Worm (Caenorhabditis elegans) whole organism, midembryonic: Measurements from ENCODE around the gene C04A11.5.
A peak's percentile ranks its signal among the peaks of the same experiment; 100 is the strongest.

Experiments used
- T22C8.4 ChIP-seq: fragments of 200-800 bp; sonication (Bioruptor generic); IDR thresholded peaks from 2 replicates; pipeline ENCODE4 v1.3.6; 2022; ENCODE audit warnings: missing genetic modification characterization, missing compliant biosample characterization
- cog-1 ChIP-seq: sonication (generic microtip); optimal IDR thresholded peaks from 2 replicates; lab custom pipeline; 2016; ENCODE audit warnings: missing genetic modification characterization, missing compliant biosample characterization
- flt-1 ChIP-seq: fragments of 200-800 bp; sonication (Bioruptor generic); IDR thresholded peaks from 2 replicates; pipeline ENCODE4 v1.3.6; 2022; ENCODE audit warnings: missing genetic modification characterization, missing compliant biosample characterization
- klf-2 ChIP-seq: fragments of 200-800 bp; sonication (Bioruptor generic); conservative IDR thresholded peaks from 2 replicates; pipeline ENCODE4 v1.3.6; 2022; ENCODE audit warnings: missing genetic modification reagents, missing genetic modification characterization, missing compliant biosample characterization
- med-1 ChIP-seq: sonication (generic microtip); optimal IDR thresholded peaks from 2 replicates; lab custom pipeline; 2017; ENCODE audit warnings: missing genetic modification characterization, mild to moderate bottlenecking, missing compliant biosample characterization, antibody characterized with exemption, missing genetic modification reagents; ENCODE audit not compliant: insufficient read depth
- ref-1 ChIP-seq: fragments of 200-800 bp; sonication (Bioruptor generic); conservative IDR thresholded peaks from 2 replicates; pipeline ENCODE4 v1.3.6; 2022; ENCODE audit warnings: missing genetic modification reagents, missing genetic modification characterization, missing compliant biosample characterization
- tab-1 ChIP-seq: fragments of 200-800 bp; sonication (Bioruptor generic); IDR thresholded peaks from 2 replicates; pipeline ENCODE4 v1.3.6; 2022; ENCODE audit warnings: missing genetic modification characterization, missing compliant biosample characterization
- ztf-23 ChIP-seq: fragments of 200-800 bp; sonication (Bioruptor generic); IDR thresholded peaks from 2 replicates; pipeline ENCODE4 v1.3.6; 2022; ENCODE audit warnings: missing genetic modification reagents, missing genetic modification characterization, missing compliant biosample characterization
- ztf-29 ChIP-seq: fragments of 200-800 bp; sonication (Bioruptor generic); IDR thresholded peaks from 2 replicates; pipeline ENCODE4 v1.3.6; 2022; ENCODE audit warnings: missing genetic modification reagents, missing genetic modification characterization, missing compliant biosample characterization

Gene C04A11.5

DNA sequence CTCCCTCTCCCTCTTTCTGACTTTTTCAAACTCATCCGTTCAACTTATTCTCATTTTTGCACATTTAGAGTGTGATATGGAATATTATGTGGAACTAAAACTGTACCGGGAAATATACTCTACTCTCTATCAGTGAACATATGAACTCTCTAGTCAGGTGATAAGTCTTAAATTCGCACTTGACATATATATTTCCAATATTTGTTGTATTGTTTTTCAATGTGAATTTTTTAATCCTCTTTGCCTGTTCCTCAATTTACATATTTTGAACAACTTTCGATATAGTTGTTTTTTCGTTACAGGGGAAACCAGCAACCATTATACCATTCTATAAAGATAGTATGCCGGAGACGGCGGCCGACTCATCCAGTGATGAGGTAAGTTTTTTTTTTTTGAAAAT lies 4.2 kb upstream of the C04A11.5 start, which contains the start of gene C04A11.1:
TSS of gene C04A11.1 (plus strand) at position 301 of the 400 bp plus-strand sequence.
- TF ChIP-seq T22C8.4 (GFP tag; lab: Robert Waterston, UW) (no peak), ztf-29 (GFP tag; lab: Robert Waterston, UW) (no peak), klf-2 (GFP tag; lab: Robert Waterston, UW) (no peak)

- TF ChIP-seq ztf-23 (GFP tag; lab: Robert Waterston, UW): peak; percentile 98
- peak; percentile 99 for TF ChIP-seq klf-2 (GFP tag; lab: Robert Waterston, UW)
- TF ChIP-seq T22C8.4 (GFP tag; lab: Robert Waterston, UW): peak; percentile 99
- TF ChIP-seq cog-1: peak; percentile 98
- TF ChIP-seq ref-1 (GFP tag; lab: Robert Waterston, UW): peak; percentile 98
- TF ChIP-seq flt-1: peak; percentile 99
- TF ChIP-seq med-1 (GFP tag; lab: Kevin White, UChicago): peak; percentile 86
- peak; percentile 99 for TF ChIP-seq ztf-29 (GFP tag; lab: Robert Waterston, UW)
- TF ChIP-seq tab-1 (GFP tag; lab: Robert Waterston, UW): peak; percentile 100
Measured at ce11 chrX:13665447-13665846, 1.1 kb downstream of the C04A11.5 start.

DNA sequence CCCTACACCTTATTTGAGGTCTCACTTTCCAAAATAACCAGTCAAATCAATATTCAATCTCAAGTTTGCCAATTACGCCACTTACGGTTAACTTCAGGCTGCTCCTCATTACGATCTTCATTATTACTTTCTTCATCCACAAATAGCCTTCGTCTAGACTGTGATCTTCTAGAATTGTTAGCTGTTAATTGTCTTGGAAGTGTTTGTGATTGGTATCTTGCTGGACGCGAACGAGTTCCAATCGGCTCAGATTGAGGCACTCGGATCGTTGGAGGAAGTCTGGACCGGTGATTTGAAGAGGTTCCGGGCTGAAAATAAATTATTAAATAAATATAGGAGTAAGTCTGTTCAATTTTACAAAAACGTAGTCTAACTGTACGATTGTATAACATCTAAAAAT lies 2.5 kb downstream of the C04A11.5 start:
- no peak for TF ChIP-seq klf-2 (GFP tag; lab: Robert Waterston, UW)
- TF ChIP-seq ref-1 (GFP tag; lab: Robert Waterston, UW): no peak
- no peak for TF ChIP-seq tab-1 (GFP tag; lab: Robert Waterston, UW)
- TF ChIP-seq ztf-23 (GFP tag; lab: Robert Waterston, UW): no peak
- TF ChIP-seq med-1 (GFP tag; lab: Kevin White, UChicago): no peak
- no peak for TF ChIP-seq flt-1
- TF ChIP-seq T22C8.4 (GFP tag; lab: Robert Waterston, UW): no peak
- no peak for TF ChIP-seq cog-1
- no peak for TF ChIP-seq ztf-29 (GFP tag; lab: Robert Waterston, UW)

ce11 chrX:13668728-13669127 lies 4.3 kb downstream of the C04A11.5 start, which contains the start of gene C04A11.2:
C04A11.2 (minus strand) TSS chrX:13668828.
- no peak for TF ChIP-seq T22C8.4 (GFP tag; lab: Robert Waterston, UW)

DNA sequence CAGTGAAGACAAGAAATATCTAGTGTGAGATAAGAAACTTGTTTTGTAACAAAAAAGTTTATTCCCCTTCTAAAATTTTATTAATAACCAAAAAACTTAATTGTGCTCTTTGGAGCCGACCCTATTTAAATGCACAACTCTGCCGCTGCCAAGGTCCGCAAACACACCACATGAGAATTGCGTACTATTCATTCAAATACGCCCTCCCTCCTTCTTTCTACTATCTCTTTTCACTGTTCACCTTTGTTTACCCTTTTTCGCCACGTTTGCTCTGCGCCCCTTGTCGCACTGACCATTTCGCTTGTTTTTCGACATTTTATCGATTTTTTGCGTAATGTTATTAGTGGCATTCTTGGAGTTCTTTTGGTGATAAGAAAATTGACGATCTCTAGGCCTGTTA lies 5.3 kb downstream of the C04A11.5 start:
- TF ChIP-seq med-1 (GFP tag; lab: Kevin White, UChicago) (no peak), ztf-23 (GFP tag; lab: Robert Waterston, UW) (no peak), cog-1 (peak; percentile 9), T22C8.4 (GFP tag; lab: Robert Waterston, UW) (peak; percentile 61), flt-1 (0 out of 2 replicates have a peak, but pooled peaks have one; percentile 46)

DNA sequence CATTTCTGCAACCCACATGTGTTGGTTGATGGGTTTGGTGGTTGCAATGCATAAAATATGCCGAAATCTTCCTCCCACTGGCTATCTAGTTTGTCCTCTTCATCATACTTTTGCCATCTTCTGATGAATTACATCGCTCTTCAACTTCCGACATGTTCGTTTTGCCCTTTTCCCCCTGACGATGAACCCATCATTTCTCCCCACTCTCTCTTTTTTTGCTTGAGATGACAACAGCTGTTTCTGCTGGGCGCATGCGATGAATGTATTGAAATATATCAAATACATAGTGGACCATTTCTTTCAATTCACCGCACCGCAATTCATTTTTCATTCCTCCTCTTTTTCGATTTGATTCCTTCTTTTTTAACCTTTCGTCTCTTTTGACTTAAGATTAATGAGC lies 6.6 kb downstream of the C04A11.5 start:
- TF ChIP-seq tab-1 (GFP tag; lab: Robert Waterston, UW) (no peak), T22C8.4 (GFP tag; lab: Robert Waterston, UW) (no peak), med-1 (GFP tag; lab: Kevin White, UChicago) (no peak), ztf-23 (GFP tag; lab: Robert Waterston, UW) (no peak), klf-2 (GFP tag; lab: Robert Waterston, UW) (no peak), cog-1 (no peak), ztf-29 (GFP tag; lab: Robert Waterston, UW) (no peak)

ce11 chrX:13672622-13673021 lies 8.2 kb downstream of the C04A11.5 start:
- TF ChIP-seq med-1 (GFP tag; lab: Kevin White, UChicago): no peak
- no peak for TF ChIP-seq T22C8.4 (GFP tag; lab: Robert Waterston, UW)
- TF ChIP-seq ztf-23 (GFP tag; lab: Robert Waterston, UW): no peak
- TF ChIP-seq ztf-29 (GFP tag; lab: Robert Waterston, UW): no peak
- no peak for TF ChIP-seq klf-2 (GFP tag; lab: Robert Waterston, UW)
- TF ChIP-seq flt-1: no peak
- TF ChIP-seq cog-1: no peak
- no peak for TF ChIP-seq tab-1 (GFP tag; lab: Robert Waterston, UW)
- no peak for TF ChIP-seq ref-1 (GFP tag; lab: Robert Waterston, UW)

- TF ChIP-seq klf-2 (GFP tag; lab: Robert Waterston, UW): no peak
- TF ChIP-seq flt-1: 0 out of 2 replicates have a peak, but pooled peaks have one; percentile 7
Measured at ce11 chrX:13675444-13675843, 11.1 kb downstream of the C04A11.5 start.

DNA sequence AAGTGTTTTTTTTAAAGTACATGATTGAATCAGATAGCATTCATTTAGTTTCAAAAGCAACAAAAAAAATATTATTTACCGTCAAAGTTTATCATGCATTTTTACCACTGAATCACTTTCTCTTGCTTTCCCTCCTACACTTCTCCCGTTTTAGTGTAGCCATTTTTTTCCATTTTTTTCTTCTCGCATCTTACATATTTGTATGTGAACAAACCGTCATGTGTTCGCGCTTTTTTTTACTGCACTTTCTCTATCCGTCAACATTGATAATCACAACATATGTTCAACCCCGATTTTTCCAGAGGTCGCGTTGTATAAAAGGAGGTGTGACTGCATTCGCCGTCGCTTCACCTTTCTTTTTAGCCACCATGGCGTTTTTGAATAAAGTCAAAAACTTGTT lies 12.5 kb downstream of the C04A11.5 start, which contains the start of gene gck-4:
TSS of gene gck-4 (plus strand) at position 301 of the 400 bp plus-strand sequence.
- no peak for TF ChIP-seq klf-2 (GFP tag; lab: Robert Waterston, UW)
- no peak for TF ChIP-seq ztf-29 (GFP tag; lab: Robert Waterston, UW)
- TF ChIP-seq med-1 (GFP tag; lab: Kevin White, UChicago): no peak
- TF ChIP-seq cog-1: no peak
- TF ChIP-seq tab-1 (GFP tag; lab: Robert Waterston, UW): no peak
- TF ChIP-seq flt-1: no peak
- no peak for TF ChIP-seq T22C8.4 (GFP tag; lab: Robert Waterston, UW)
- no peak for TF ChIP-seq ztf-23 (GFP tag; lab: Robert Waterston, UW)
- no peak for TF ChIP-seq ref-1 (GFP tag; lab: Robert Waterston, UW)

ce11 chrX:13685725-13686124 lies 21.3 kb downstream of the C04A11.5 start:
- no peak for TF ChIP-seq ref-1 (GFP tag; lab: Robert Waterston, UW)
- no peak for TF ChIP-seq flt-1
- TF ChIP-seq cog-1: no peak
- TF ChIP-seq tab-1 (GFP tag; lab: Robert Waterston, UW): no peak
- TF ChIP-seq klf-2 (GFP tag; lab: Robert Waterston, UW): no peak
- TF ChIP-seq ztf-29 (GFP tag; lab: Robert Waterston, UW): no peak
- TF ChIP-seq T22C8.4 (GFP tag; lab: Robert Waterston, UW): no peak
- TF ChIP-seq med-1 (GFP tag; lab: Kevin White, UChicago): no peak
- no peak for TF ChIP-seq ztf-23 (GFP tag; lab: Robert Waterston, UW)
